Fruit fly (Drosophila melanogaster) whole organism, embryonic: ENCODE measurements around the gene CG9586.
A peak's percentile ranks its signal among the peaks of the same experiment; 100 is the strongest.

ENCODE experiments used
- Ada2b ChIP-seq: fragments of 200-800 bp; sonication (Bioruptor generic); IDR thresholded peaks from 2 replicates; pipeline ENCODE4 v1.3.6; 2022; ENCODE audit warnings: missing biosample characterization, missing genetic modification characterization
- CG10321 ChIP-seq: fragments of 200-800 bp; sonication (Bioruptor generic); IDR thresholded peaks from 2 replicates; pipeline ENCODE4 v1.3.6; 2022; ENCODE audit warnings: missing biosample characterization, missing genetic modification characterization
- CG11560 ChIP-seq: fragments of 200-800 bp; sonication (Bioruptor generic); IDR thresholded peaks from 3 replicates; pipeline ENCODE4 v1.3.6; 2022; ENCODE audit warnings: missing biosample characterization, missing genetic modification characterization
- CG11723 ChIP-seq: fragments of 200-800 bp; sonication (Bioruptor generic); optimal IDR thresholded peaks from 2 replicates; lab custom pipeline; 2017; ENCODE audit warnings: missing biosample characterization, mild to moderate bottlenecking, missing genetic modification characterization
- CG12744 ChIP-seq: fragments of 200-800 bp; sonication (Bioruptor generic); optimal IDR thresholded peaks from 2 replicates; lab custom pipeline; 2016; ENCODE audit warnings: missing biosample characterization, missing genetic modification characterization
- CG13123 ChIP-seq: fragments of 200-800 bp; sonication (Bioruptor generic); optimal IDR thresholded peaks from 2 replicates; lab custom pipeline; 2016; ENCODE audit warnings: missing biosample characterization, missing genetic modification characterization
- CG18764 ChIP-seq: fragments of 200-800 bp; sonication (Bioruptor generic); optimal IDR thresholded peaks from 3 replicates; lab custom pipeline; 2016; ENCODE audit warnings: missing biosample characterization, missing genetic modification characterization
- CG2116 ChIP-seq: fragments of 200-800 bp; sonication (Bioruptor generic); optimal IDR thresholded peaks from 3 replicates; lab custom pipeline; 2018; ENCODE audit warnings: missing biosample characterization, mild to moderate bottlenecking, missing genetic modification characterization
- CG3065 ChIP-seq: fragments of 200-800 bp; sonication (Bioruptor generic); optimal IDR thresholded peaks from 2 replicates; lab custom pipeline; 2016; ENCODE audit warnings: missing biosample characterization, missing genetic modification characterization
- CG3163 ChIP-seq: fragments of 200-800 bp; sonication (Bioruptor generic); optimal IDR thresholded peaks from 3 replicates; lab custom pipeline; 2016; ENCODE audit warnings: missing biosample characterization, missing genetic modification characterization
- CG3281 ChIP-seq: fragments of 200-800 bp; sonication (Bioruptor generic); optimal IDR thresholded peaks from 3 replicates; lab custom pipeline; 2017; ENCODE audit warnings: missing biosample characterization, mild to moderate bottlenecking, missing genetic modification characterization
- CG3407 ChIP-seq: fragments of 200-800 bp; sonication (Bioruptor generic); optimal IDR thresholded peaks from 2 replicates; lab custom pipeline; 2018; ENCODE audit warnings: missing biosample characterization, mild to moderate bottlenecking, missing genetic modification characterization
- CG4328 ChIP-seq: fragments of 200-800 bp; sonication (Bioruptor generic); optimal IDR thresholded peaks from 3 replicates; lab custom pipeline; 2017; ENCODE audit warnings: missing biosample characterization, missing genetic modification reagents, missing genetic modification characterization
- CG5953 ChIP-seq: fragments of 200-800 bp; sonication (Bioruptor generic); IDR thresholded peaks from 2 replicates; pipeline ENCODE4 v1.3.6; 2022; ENCODE audit warnings: missing biosample characterization, missing genetic modification characterization
- CG9817 ChIP-seq: fragments of 200-800 bp; sonication (Bioruptor generic); optimal IDR thresholded peaks from 2 replicates; lab custom pipeline; 2018; ENCODE audit warnings: missing biosample characterization, mild to moderate bottlenecking, missing genetic modification characterization, moderate library complexity
- CkIIα-i1 ChIP-seq: fragments of 200-800 bp; sonication (Bioruptor generic); IDR thresholded peaks from 2 replicates; pipeline ENCODE4 v1.3.6; 2022; ENCODE audit warnings: missing biosample characterization, missing genetic modification characterization
- CoRest ChIP-seq: fragments of 200-800 bp; sonication (Bioruptor generic); optimal IDR thresholded peaks from 3 replicates; lab custom pipeline; 2018; ENCODE audit warnings: missing biosample characterization, mild to moderate bottlenecking, missing genetic modification characterization, moderate library complexity
- D ChIP-seq, 2 experiments: fragments of 200-800 bp in 1 of 2; fragments of >200 bp in 1 of 2; sonication (Bioruptor generic) in 1 of 2; optimal IDR thresholded peaks; 2 replicates in 1 of 2; 3 replicates in 1 of 2; lab custom pipeline; 2017; ENCODE audit warnings: mild to moderate bottlenecking in 1 of 2, missing biosample characterization in 1 of 2, missing genetic modification characterization in 1 of 2, missing genetic modification reagents in 1 of 2
- D19B ChIP-seq: fragments of 200-800 bp; sonication (Bioruptor generic); optimal IDR thresholded peaks from 2 replicates; lab custom pipeline; 2017; ENCODE audit warnings: missing biosample characterization, mild to moderate bottlenecking, missing genetic modification characterization
- Deaf1 ChIP-seq: fragments of 200-800 bp; optimal IDR thresholded peaks from 3 replicates; lab custom pipeline; 2019; ENCODE audit warnings: missing biosample characterization, mild to moderate bottlenecking, missing genetic modification characterization, moderate library complexity
- Dip3 ChIP-seq: fragments of 200-800 bp; sonication (Bioruptor generic); optimal IDR thresholded peaks from 3 replicates; lab custom pipeline; 2016; ENCODE audit warnings: missing biosample characterization, missing genetic modification characterization
- Ets65A ChIP-seq: fragments of 200-800 bp; sonication (Bioruptor generic); peaks from one replicate; lab custom pipeline; 2016; ENCODE audit warnings: missing biosample characterization, missing genetic modification characterization
- Fer2 ChIP-seq: fragments of 200-800 bp; sonication (Bioruptor generic); optimal IDR thresholded peaks from 2 replicates; lab custom pipeline; 2018; ENCODE audit warnings: missing biosample characterization, mild to moderate bottlenecking, missing genetic modification characterization, moderate library complexity
- Fer3 ChIP-seq: fragments of 200-800 bp; sonication (Bioruptor generic); optimal IDR thresholded peaks from 2 replicates; lab custom pipeline; 2018; ENCODE audit warnings: missing biosample characterization, mild to moderate bottlenecking, missing genetic modification characterization, moderate library complexity
- HLH3B ChIP-seq: fragments of 200-800 bp; sonication (Bioruptor generic); IDR thresholded peaks from 2 replicates; pipeline ENCODE4 v1.3.6; 2022; ENCODE audit warnings: missing biosample characterization, missing genetic modification characterization
- Hsf ChIP-seq: fragments of 200-800 bp; sonication (Bioruptor generic); optimal IDR thresholded peaks from 3 replicates; lab custom pipeline; 2016; ENCODE audit warnings: missing biosample characterization, missing genetic modification characterization
- Lhr ChIP-seq: fragments of 200-800 bp; sonication (Bioruptor generic); optimal IDR thresholded peaks from 3 replicates; lab custom pipeline; 2017; ENCODE audit warnings: mild to moderate bottlenecking, missing biosample characterization, missing genetic modification reagents, missing genetic modification characterization
- Six4 ChIP-seq: fragments of 200-800 bp; sonication (Bioruptor generic); optimal IDR thresholded peaks from 2 replicates; lab custom pipeline; 2016; ENCODE audit warnings: missing biosample characterization, missing genetic modification characterization
- Taf1 ChIP-seq: fragments of 200-800 bp; sonication (Bioruptor generic); IDR thresholded peaks from 2 replicates; pipeline ENCODE4 v1.3.6; 2022; ENCODE audit warnings: missing biosample characterization, missing genetic modification characterization
- Trl ChIP-seq, 3 experiments: fragments of >200 bp in 2 of 3; fragments of 200-800 bp in 1 of 3; sonication (Bioruptor generic) in 1 of 3; optimal IDR thresholded peaks; 2 replicates in 1 of 3; 3 replicates in 2 of 3; lab custom pipeline; 2016 to 2017; ENCODE audit warnings: missing biosample characterization in 1 of 3, missing genetic modification characterization in 1 of 3
- ash1 ChIP-seq: fragments of 200-800 bp; sonication (Bioruptor generic); optimal IDR thresholded peaks from 2 replicates; lab custom pipeline; 2018; ENCODE audit warnings: missing biosample characterization, mild to moderate bottlenecking, missing genetic modification characterization
- btn ChIP-seq: fragments of 200-800 bp; sonication (Bioruptor generic); optimal IDR thresholded peaks from 2 replicates; lab custom pipeline; 2016; ENCODE audit warnings: missing biosample characterization, missing genetic modification characterization
- cad ChIP-seq: fragments of >200 bp; optimal IDR thresholded peaks from 2 replicates; lab custom pipeline; 2017; ENCODE audit warnings: missing biosample characterization, missing genetic modification characterization
- chn ChIP-seq: fragments of 200-800 bp; sonication (Bioruptor generic); optimal IDR thresholded peaks from 2 replicates; lab custom pipeline; 2016; ENCODE audit warnings: missing biosample characterization, missing genetic modification characterization
- dati ChIP-seq: fragments of 200-800 bp; sonication (Bioruptor generic); IDR thresholded peaks from 2 replicates; pipeline ENCODE4 v1.3.6; 2022; ENCODE audit warnings: missing biosample characterization, missing genetic modification characterization
- dm ChIP-seq: fragments of 200-800 bp; sonication (Bioruptor generic); optimal IDR thresholded peaks from 3 replicates; lab custom pipeline; 2016; ENCODE audit warnings: missing biosample characterization, missing genetic modification characterization
- esg ChIP-seq: fragments of 200-800 bp; sonication (Bioruptor generic); conservative IDR thresholded peaks from 2 replicates; pipeline ENCODE4 v1.3.6; 2022; ENCODE audit warnings: missing biosample characterization, missing genetic modification characterization
- fd96Cb ChIP-seq: fragments of 200-800 bp; sonication (Bioruptor generic); optimal IDR thresholded peaks from 2 replicates; lab custom pipeline; 2018; ENCODE audit warnings: missing biosample characterization, mild to moderate bottlenecking, missing genetic modification characterization, moderate library complexity
- gce ChIP-seq: fragments of 200-800 bp; sonication (Bioruptor generic); IDR thresholded peaks from 3 replicates; pipeline ENCODE4 v1.3.6; 2022; ENCODE audit warnings: missing biosample characterization, missing genetic modification characterization
- gro ChIP-seq: fragments of 200-800 bp; sonication (Bioruptor generic); optimal IDR thresholded peaks from 2 replicates; lab custom pipeline; 2016; ENCODE audit warnings: missing biosample characterization, missing genetic modification characterization
- h ChIP-seq: fragments of >200 bp; optimal IDR thresholded peaks from 2 replicates; lab custom pipeline; 2017
- hb ChIP-seq: fragments of 200-800 bp; sonication (Bioruptor generic); IDR thresholded peaks from 3 replicates; pipeline ENCODE4 v1.3.6; 2022; ENCODE audit warnings: missing biosample characterization, missing genetic modification characterization; ENCODE audit not compliant: partially characterized antibody
- her ChIP-seq: fragments of 200-800 bp; sonication (Bioruptor generic); optimal IDR thresholded peaks from 2 replicates; lab custom pipeline; 2016; ENCODE audit warnings: missing biosample characterization, missing genetic modification characterization
- kni ChIP-seq: fragments of 200-800 bp; sonication (Bioruptor generic); optimal IDR thresholded peaks from 3 replicates; lab custom pipeline; 2017; ENCODE audit warnings: mild to moderate bottlenecking, missing biosample characterization, missing genetic modification reagents, missing genetic modification characterization
- mld ChIP-seq: fragments of 200-800 bp; sonication (Bioruptor generic); IDR thresholded peaks from 3 replicates; pipeline ENCODE4 v1.3.6; 2022; ENCODE audit warnings: missing biosample characterization, missing genetic modification characterization; ENCODE audit not compliant: partially characterized antibody
- pros ChIP-seq: fragments of 200-800 bp; sonication (Bioruptor generic); optimal IDR thresholded peaks from 3 replicates; lab custom pipeline; 2019; ENCODE audit warnings: missing biosample characterization, mild to moderate bottlenecking, missing genetic modification characterization, moderate library complexity
- seq ChIP-seq: fragments of 200-800 bp; sonication (Bioruptor generic); IDR thresholded peaks from 2 replicates; pipeline ENCODE4 v1.3.6; 2022; ENCODE audit warnings: missing biosample characterization, missing genetic modification characterization
- sim ChIP-seq: fragments of 200-800 bp; sonication (Bioruptor generic); IDR thresholded peaks from 2 replicates; pipeline ENCODE4 v1.3.6; 2022; ENCODE audit warnings: missing biosample characterization, missing genetic modification characterization
- sisA ChIP-seq: fragments of 200-800 bp; sonication (Bioruptor generic); IDR thresholded peaks from 2 replicates; pipeline ENCODE4 v1.3.6; 2022; ENCODE audit warnings: missing biosample characterization, missing genetic modification characterization
- sob ChIP-seq: fragments of 200-800 bp; sonication (Bioruptor generic); IDR thresholded peaks from 2 replicates; pipeline ENCODE4 v1.3.6; 2022; ENCODE audit warnings: missing biosample characterization, missing genetic modification characterization
- zen ChIP-seq: fragments of 200-800 bp; sonication (Bioruptor generic); optimal IDR thresholded peaks from 3 replicates; lab custom pipeline; 2018; ENCODE audit warnings: missing biosample characterization, mild to moderate bottlenecking, missing genetic modification characterization, moderate library complexity
- zf30C ChIP-seq: fragments of 200-800 bp; sonication (Bioruptor generic); optimal IDR thresholded peaks from 3 replicates; lab custom pipeline; 2018; ENCODE audit warnings: missing biosample characterization, mild to moderate bottlenecking, missing genetic modification characterization

The CG9586 gene

dm6 chr2L:9205133-9205615 lies 38.9 kb upstream of the CG9586 start:
- peak; percentile 90 for TF ChIP-seq CG3163 (GFP tag; lab: Kevin White, UChicago)
- TF ChIP-seq zen (tag; lab: Kevin White, UChicago), result no peak
- TF ChIP-seq D (optimal IDR thresholded peaks at IDR 0.05; lab: Kevin White, UChicago), result no peak
- no peak for TF ChIP-seq D (GFP tag; optimal IDR thresholded peaks at IDR 0.05; lab: Kevin White, UChicago)
- TF ChIP-seq gro (GFP tag; lab: Kevin White, UChicago), result peak; percentile 60
- no peak for TF ChIP-seq Lhr (GFP tag; lab: Kevin White, UChicago)
- TF ChIP-seq gce, result no peak
- no peak for TF ChIP-seq chn (GFP tag; lab: Kevin White, UChicago)
- TF ChIP-seq mld, result no peak
- TF ChIP-seq hb (GFP tag; lab: Robert Waterston, UW), result no peak
- TF ChIP-seq Taf1, result no peak
- TF ChIP-seq Deaf1 (tag; lab: Kevin White, UChicago), result peak; percentile 29
- TF ChIP-seq Ada2b (GFP tag; lab: Robert Waterston, UW), result no peak
- peak; percentile 84 to 96 for TF ChIP-seq Trl (optimal IDR thresholded peaks at IDR 0.05; lab: Kevin White, UChicago)
- TF ChIP-seq Trl (GFP tag; optimal IDR thresholded peaks at IDR 0.05; lab: Kevin White, UChicago), result peak; percentile 32
- no peak for TF ChIP-seq ash1 (GFP tag; lab: Kevin White, UChicago)
- TF ChIP-seq h (lab: Kevin White, UChicago), result no peak
- no peak for TF ChIP-seq sim (GFP tag; lab: Robert Waterston, UW)
- no peak for TF ChIP-seq CG9817 (tag; lab: Kevin White, UChicago)
- peak; percentile 77 for TF ChIP-seq kni (GFP tag; lab: Kevin White, UChicago)
- no peak for TF ChIP-seq Ets65A (GFP tag; lab: Kevin White, UChicago)
- no peak for TF ChIP-seq CG12744 (GFP tag; lab: Kevin White, UChicago)
- 0 out of 2 replicates have a peak, but pooled peaks have one; percentile 39 for TF ChIP-seq seq (GFP tag; lab: Robert Waterston, UW)
- TF ChIP-seq CG4328 (GFP tag; lab: Kevin White, UChicago), result no peak
- no peak for TF ChIP-seq dm (GFP tag; lab: Kevin White, UChicago)
- peak; percentile 39; the same call in 1 of the 2 replicates for TF ChIP-seq HLH3B (GFP tag; lab: Robert Waterston, UW)
- TF ChIP-seq dati (GFP tag; lab: Robert Waterston, UW), result no peak
- no peak for TF ChIP-seq Hsf (GFP tag; lab: Kevin White, UChicago)
- TF ChIP-seq CG3407 (GFP tag; lab: Kevin White, UChicago), result no peak
- TF ChIP-seq CG2116 (GFP tag; lab: Kevin White, UChicago), result no peak
- TF ChIP-seq CG11560 (tag; lab: Robert Waterston, UW), result no peak
- peak; percentile 71; the same call in 1 of the 2 replicates for TF ChIP-seq sob (GFP tag; lab: Robert Waterston, UW)
- no peak for TF ChIP-seq zf30C
- TF ChIP-seq CG11723 (GFP tag; lab: Kevin White, UChicago), result no peak
- no peak for TF ChIP-seq Fer2
- TF ChIP-seq sisA (GFP tag; lab: Robert Waterston, UW), result no peak
- no peak for TF ChIP-seq CoRest (tag; lab: Kevin White, UChicago)
- TF ChIP-seq btn, result no peak
- TF ChIP-seq cad (GFP tag; lab: Kevin White, UChicago), result no peak
- no peak for TF ChIP-seq esg (GFP tag; lab: Robert Waterston, UW)
- no peak for TF ChIP-seq fd96Cb
- TF ChIP-seq CG18764, result no peak
- TF ChIP-seq CG13123 (GFP tag; lab: Kevin White, UChicago), result no peak
- TF ChIP-seq Fer3 (tag; lab: Kevin White, UChicago), result no peak
- TF ChIP-seq Six4 (GFP tag; lab: Kevin White, UChicago), result no peak
- TF ChIP-seq Dip3 (GFP tag; lab: Kevin White, UChicago), result no peak
- no peak for TF ChIP-seq her (GFP tag; lab: Kevin White, UChicago)
- TF ChIP-seq CG10321 (GFP tag; lab: Robert Waterston, UW), result no peak; the same call in 1 of the 2 replicates
- TF ChIP-seq CkIIα-i1, result no peak
- TF ChIP-seq CG3065, result no peak
- no peak for TF ChIP-seq CG5953 (GFP tag; lab: Robert Waterston, UW)
- TF ChIP-seq D19B (GFP tag; lab: Kevin White, UChicago), result no peak
- TF ChIP-seq pros (GFP tag; lab: Kevin White, UChicago), result no peak
- peak; percentile 32 for TF ChIP-seq CG3281 (GFP tag; lab: Kevin White, UChicago)
